Worm (Caenorhabditis elegans): Measurements from ENCODE around the gene tatn-1.

ce11 chrX:14755847-14756246 is 35.0 kb upstream of the tatn-1 start:
- no peak for TF ChIP-seq ama-1 (optimal IDR thresholded peaks at IDR 0.05)
- TF ChIP-seq scrt-1 (GFP tag; IDR thresholded peaks at IDR 0.05) = no peak
- TF ChIP-seq tbx-11 (GFP tag; IDR thresholded peaks at IDR 0.05) = no peak
- TF ChIP-seq flt-1 (GFP tag; IDR thresholded peaks at IDR 0.05) = no peak
- TF ChIP-seq aly-1 (tag; optimal IDR thresholded peaks at IDR 0.05) = no peak
- TF ChIP-seq sea-1 (GFP tag; conservative IDR thresholded peaks at IDR 0.05) = no peak
- no peak for TF ChIP-seq pes-1 (GFP tag; IDR thresholded peaks at IDR 0.05)
- no peak for TF ChIP-seq hnd-1 (tag; optimal IDR thresholded peaks at IDR 0.05)
- no peak for TF ChIP-seq B0310.2 (tag; optimal IDR thresholded peaks at IDR 0.05)
